Worm (Caenorhabditis elegans) whole organism, young adult: ENCODE measurements around the gene K08H10.10.

Experiments used
- B0019.2 ChIP-seq: fragments of 200-800 bp; sonication (Bioruptor generic); conservative IDR thresholded peaks from 2 replicates; pipeline ENCODE4 v1.3.6; 2022; ENCODE audit warnings: missing genetic modification reagents, missing genetic modification characterization, missing compliant biosample characterization
- B0035.1 ChIP-seq: sonication (generic microtip); optimal IDR thresholded peaks from 2 replicates; lab custom pipeline; 2016; ENCODE audit warnings: missing genetic modification characterization, mild to moderate bottlenecking, missing compliant biosample characterization, missing genotype, missing genetic modification reagents
- B0336.3 ChIP-seq: fragments of 200-800 bp; sonication (Bioruptor generic); IDR thresholded peaks from 2 replicates; pipeline ENCODE4 v1.3.6; 2022; ENCODE audit warnings: missing genetic modification characterization, missing compliant biosample characterization
- C06A6.2 ChIP-seq: fragments of 200-800 bp; sonication (Bioruptor generic); conservative IDR thresholded peaks from 2 replicates; pipeline ENCODE4 v1.3.6; 2022; ENCODE audit warnings: missing genetic modification characterization, missing compliant biosample characterization
- F22D6.2 ChIP-seq: sonication (generic microtip); optimal IDR thresholded peaks from 2 replicates; lab custom pipeline; 2016; ENCODE audit warnings: mild to moderate bottlenecking, missing genetic modification characterization, missing compliant biosample characterization
- F33H1.4 ChIP-seq: fragments of 200-800 bp; sonication (Bioruptor generic); IDR thresholded peaks from 2 replicates; pipeline ENCODE4 v1.3.6; 2022; ENCODE audit warnings: missing genetic modification reagents, missing genetic modification characterization, missing compliant biosample characterization
- F55B11.4 ChIP-seq: sonication (generic microtip); optimal IDR thresholded peaks from 2 replicates; lab custom pipeline; 2016; ENCODE audit warnings: missing compliant biosample characterization, missing genetic modification characterization, borderline replicate concordance; ENCODE audit not compliant: insufficient read depth
- F57A8.1 ChIP-seq: fragments of 200-800 bp; sonication (Bioruptor generic); optimal IDR thresholded peaks from 2 replicates; lab custom pipeline; 2018; ENCODE audit warnings: mild to moderate bottlenecking, missing genetic modification characterization, moderate library complexity, missing compliant biosample characterization
- F57C9.4 ChIP-seq: sonication (generic microtip); optimal IDR thresholded peaks from 2 replicates; lab custom pipeline; 2017; ENCODE audit warnings: mild to moderate bottlenecking, missing genetic modification characterization, missing compliant biosample characterization
- K11D2.4 ChIP-seq: fragments of 200-800 bp; sonication (Bioruptor generic); IDR thresholded peaks from 2 replicates; pipeline ENCODE4 v1.3.6; 2022; ENCODE audit warnings: missing genetic modification reagents, missing genetic modification characterization, missing compliant biosample characterization
- K12H6.12 ChIP-seq: fragments of 200-800 bp; sonication (Bioruptor generic); optimal IDR thresholded peaks from 2 replicates; lab custom pipeline; 2018; ENCODE audit warnings: mild to moderate bottlenecking, missing genetic modification characterization, missing compliant biosample characterization
- T07F8.4 ChIP-seq: sonication (generic microtip); optimal IDR thresholded peaks from 2 replicates; lab custom pipeline; 2016; ENCODE audit warnings: mild to moderate bottlenecking, missing genetic modification characterization, moderate library complexity, missing compliant biosample characterization
- T26A5.8 ChIP-seq: sonication (generic microtip); optimal IDR thresholded peaks from 2 replicates; lab custom pipeline; 2016; ENCODE audit warnings: missing genetic modification characterization, missing compliant biosample characterization
- Y53G8AR.9 ChIP-seq: fragments of 200-800 bp; sonication (Bioruptor generic); conservative IDR thresholded peaks from 2 replicates; pipeline ENCODE4 v1.3.6; 2022; ENCODE audit warnings: missing genetic modification reagents, missing genetic modification characterization, missing compliant biosample characterization
- Y79H2A.3 ChIP-seq: fragments of 200-800 bp; sonication (Bioruptor generic); conservative IDR thresholded peaks from 2 replicates; pipeline ENCODE4 v1.3.6; 2022; ENCODE audit warnings: missing genetic modification reagents, missing genetic modification characterization, missing compliant biosample characterization
- Y95B8A.8 ChIP-seq: fragments of 200-800 bp; sonication (Bioruptor generic); IDR thresholded peaks from 2 replicates; pipeline ENCODE4 v1.3.6; 2022; ENCODE audit warnings: missing genetic modification reagents, missing genetic modification characterization, missing compliant biosample characterization
- ZK185.1 ChIP-seq: sonication (generic microtip); optimal IDR thresholded peaks from 2 replicates; lab custom pipeline; 2016; ENCODE audit warnings: mild to moderate bottlenecking, missing genetic modification characterization, missing compliant biosample characterization; ENCODE audit not compliant: poor library complexity, severe bottlenecking
- ama-1 ChIP-seq, 3 experiments: fragments of 150-350 bp in 1 of 3; sonication (generic microtip) in 2 of 3; optimal IDR thresholded peaks; 2 replicates each; lab custom pipeline; 2014 to 2018; ENCODE audit warnings: missing biosample characterization in 2 of 3, missing genetic modification characterization in 2 of 3, missing genetic modification reagents in 2 of 3
- aptf-2 ChIP-seq: fragments of 200-800 bp; sonication (Bioruptor generic); conservative IDR thresholded peaks from 2 replicates; pipeline ENCODE4 v1.3.6; 2022; ENCODE audit warnings: missing genetic modification reagents, missing genetic modification characterization, missing compliant biosample characterization
- aptf-3 ChIP-seq: fragments of 200-800 bp; sonication (Bioruptor generic); IDR thresholded peaks from 2 replicates; pipeline ENCODE4 v1.3.6; 2022; ENCODE audit warnings: missing genetic modification characterization, missing compliant biosample characterization
- attf-5 ChIP-seq: fragments of 200-800 bp; sonication (Bioruptor generic); optimal IDR thresholded peaks from 2 replicates; lab custom pipeline; 2018; ENCODE audit warnings: mild to moderate bottlenecking, missing genetic modification characterization, missing compliant biosample characterization
- ccch-3 ChIP-seq: fragments of 200-800 bp; sonication (Bioruptor generic); optimal IDR thresholded peaks from 2 replicates; lab custom pipeline; 2018; ENCODE audit warnings: mild to moderate bottlenecking, missing genetic modification characterization, missing compliant biosample characterization
- cebp-1 ChIP-seq, 2 experiments: fragments of 200-800 bp in 1 of 2; sonication (Bioruptor generic) in 1 of 2; sonication (generic microtip) in 1 of 2; IDR thresholded peaks in 1 of 2; optimal IDR thresholded peaks in 1 of 2; 2 replicates each; pipeline versions ENCODE4 v1.3.6 to Lab custom; 2017 to 2022; ENCODE audit warnings: missing compliant biosample characterization in 2 of 2, missing genetic modification characterization in 2 of 2, mild to moderate bottlenecking in 1 of 2, missing genetic modification reagents in 1 of 2, moderate library complexity in 1 of 2
- chd-7 ChIP-seq: sonication (generic microtip); optimal IDR thresholded peaks from 2 replicates; lab custom pipeline; 2016; ENCODE audit warnings: mild to moderate bottlenecking, missing genetic modification characterization, moderate library complexity, missing compliant biosample characterization
- dpff-1 ChIP-seq: sonication (generic microtip); optimal IDR thresholded peaks from 2 replicates; lab custom pipeline; 2017; ENCODE audit warnings: mild to moderate bottlenecking, missing genetic modification characterization, missing compliant biosample characterization
- egl-18 ChIP-seq: fragments of 200-800 bp; sonication (Bioruptor generic); IDR thresholded peaks from 2 replicates; pipeline ENCODE4 v1.3.6; 2022; ENCODE audit warnings: missing genetic modification reagents, missing genetic modification characterization, missing compliant biosample characterization
- hlh-12 ChIP-seq: sonication (generic microtip); optimal IDR thresholded peaks from 2 replicates; lab custom pipeline; 2016; ENCODE audit warnings: missing genetic modification characterization, missing compliant biosample characterization
- hmg-1.2 ChIP-seq: fragments of 200-800 bp; sonication (Bioruptor generic); IDR thresholded peaks from 2 replicates; pipeline ENCODE4 v1.3.6; 2022; ENCODE audit warnings: missing genetic modification reagents, missing genetic modification characterization, missing compliant biosample characterization
- let-607 ChIP-seq, 2 experiments: fragments of 200-800 bp in 1 of 2; sonication (Bioruptor generic) in 1 of 2; sonication (generic microtip) in 1 of 2; optimal IDR thresholded peaks; 2 replicates each; lab custom pipeline; 2016 to 2018; ENCODE audit warnings: mild to moderate bottlenecking in 2 of 2, missing compliant biosample characterization in 2 of 2, missing genetic modification characterization in 2 of 2, moderate library complexity in 2 of 2, missing genotype in 1 of 2
- lin-40 ChIP-seq: sonication (generic microtip); optimal IDR thresholded peaks from 2 replicates; lab custom pipeline; 2016; ENCODE audit warnings: missing genetic modification characterization, mild to moderate bottlenecking, missing compliant biosample characterization, missing genotype, missing genetic modification reagents
- lin-54 ChIP-seq: fragments of 200-800 bp; sonication (Bioruptor generic); optimal IDR thresholded peaks from 2 replicates; lab custom pipeline; 2018; ENCODE audit warnings: mild to moderate bottlenecking, missing genetic modification characterization, missing compliant biosample characterization
- lsl-1 ChIP-seq: fragments of 200-800 bp; sonication (Bioruptor generic); optimal IDR thresholded peaks from 2 replicates; lab custom pipeline; 2018; ENCODE audit warnings: mild to moderate bottlenecking, missing genetic modification characterization, moderate library complexity, missing compliant biosample characterization
- lsy-27 ChIP-seq: sonication (generic microtip); optimal IDR thresholded peaks from 2 replicates; lab custom pipeline; 2017; ENCODE audit warnings: missing genetic modification characterization, mild to moderate bottlenecking, missing compliant biosample characterization, antibody characterized with exemption, missing genotype, borderline replicate concordance; ENCODE audit not compliant: insufficient read depth
- madf-3 ChIP-seq: fragments of 200-800 bp; sonication (Bioruptor generic); IDR thresholded peaks from 2 replicates; pipeline ENCODE4 v1.3.6; 2022; ENCODE audit warnings: missing genetic modification reagents, missing genetic modification characterization, missing compliant biosample characterization
- madf-6 ChIP-seq: fragments of 200-800 bp; sonication (Bioruptor generic); IDR thresholded peaks from 2 replicates; pipeline ENCODE4 v1.3.6; 2022; ENCODE audit warnings: missing genetic modification reagents, missing genetic modification characterization, missing compliant biosample characterization
- mxl-1 ChIP-seq: sonication (generic microtip); optimal IDR thresholded peaks from 2 replicates; lab custom pipeline; 2016; ENCODE audit warnings: missing genetic modification characterization, missing compliant biosample characterization
- nhr-90 ChIP-seq: sonication (generic microtip); optimal IDR thresholded peaks from 2 replicates; lab custom pipeline; 2016; ENCODE audit warnings: missing genotype, mild to moderate bottlenecking, missing genetic modification characterization, missing compliant biosample characterization
- pbrm-1 ChIP-seq: fragments of 200-800 bp; sonication (Bioruptor generic); IDR thresholded peaks from 2 replicates; pipeline ENCODE4 v1.3.6; 2022; ENCODE audit warnings: missing genetic modification reagents, missing genetic modification characterization, missing compliant biosample characterization
- rcor-1 ChIP-seq: fragments of 200-800 bp; sonication (Bioruptor generic); IDR thresholded peaks from 2 replicates; pipeline ENCODE4 v1.3.6; 2022; ENCODE audit warnings: missing genetic modification reagents, missing genetic modification characterization, missing compliant biosample characterization
- snpc-4 ChIP-seq, 5 experiments: fragments of 150-350 bp in 1 of 5; sonication (generic microtip) in 4 of 5; optimal IDR thresholded peaks; 2 replicates each; lab custom pipeline; 2014 to 2018; ENCODE audit warnings: missing genetic modification characterization in 5 of 5, missing biosample characterization in 3 of 5, antibody characterized with exemption in 2 of 5, mild to moderate bottlenecking in 2 of 5, missing compliant biosample characterization in 2 of 5, missing genotype in 2 of 5, moderate library complexity in 2 of 5, missing genetic modification reagents in 1 of 5
- tlf-1 ChIP-seq: fragments of 200-800 bp; sonication (Bioruptor generic); optimal IDR thresholded peaks from 2 replicates; lab custom pipeline; 2018; ENCODE audit warnings: mild to moderate bottlenecking, missing genetic modification characterization, missing compliant biosample characterization
- unc-62 ChIP-seq: fragments of 150-350 bp; optimal IDR thresholded peaks from 2 replicates; lab custom pipeline; 2014; ENCODE audit warnings: missing biosample characterization, missing genetic modification reagents, missing genetic modification characterization
- xnd-1 ChIP-seq: sonication (generic microtip); optimal IDR thresholded peaks from 2 replicates; lab custom pipeline; 2016; ENCODE audit warnings: missing genotype, missing genetic modification reagents, missing genetic modification characterization, missing compliant biosample characterization
- zfh-2 ChIP-seq: fragments of 200-800 bp; sonication (Bioruptor generic); conservative IDR thresholded peaks from 2 replicates; pipeline ENCODE4 v1.3.6; 2022; ENCODE audit warnings: missing genetic modification reagents, missing genetic modification characterization, missing compliant biosample characterization
- zim-3 ChIP-seq: sonication (generic microtip); optimal IDR thresholded peaks from 2 replicates; lab custom pipeline; 2017; ENCODE audit warnings: mild to moderate bottlenecking, missing genetic modification characterization, moderate library complexity, missing compliant biosample characterization

Gene K08H10.10

ce11 chrV:10019083-10019624 lies 18.3 kb downstream of the K08H10.10 start (continued):
- no peak for TF ChIP-seq K12H6.12 (tag; lab: Kevin White, UChicago)
- TF ChIP-seq ccch-3 = no peak
- no peak for TF ChIP-seq F55B11.4 (tag; lab: Kevin White, UChicago)
- TF ChIP-seq B0336.3 (GFP tag; lab: Robert Waterston, UW) = peak; percentile 41; the same call in 1 of the 2 replicates
- TF ChIP-seq snpc-4 (GFP tag; optimal IDR thresholded peaks at IDR 0.05; lab: Kevin White, UChicago) = no peak
- no peak for TF ChIP-seq snpc-4 (tag; optimal IDR thresholded peaks at IDR 0.05; lab: Kevin White, UChicago)
- TF ChIP-seq lin-54 (GFP tag; lab: Kevin White, UChicago) = no peak
- TF ChIP-seq egl-18 (GFP tag; lab: Robert Waterston, UW) = no peak
- TF ChIP-seq lsy-27 (tag; lab: Kevin White, UChicago) = no peak
- peak; percentile 86 for TF ChIP-seq Y79H2A.3
- no peak for TF ChIP-seq K11D2.4 (GFP tag; lab: Robert Waterston, UW)
- no peak for TF ChIP-seq cebp-1 (GFP tag; IDR thresholded peaks at IDR 0.05; lab: Robert Waterston, UW)
- peak; percentile 60 for TF ChIP-seq cebp-1 (tag; optimal IDR thresholded peaks at IDR 0.05; lab: Kevin White, UChicago)
- 0 out of 2 replicates have a peak, but pooled peaks have one; percentile 4 for TF ChIP-seq madf-3 (GFP tag; lab: Robert Waterston, UW)
- TF ChIP-seq lin-40 (tag; lab: Kevin White, UChicago) = no peak
- no peak for TF ChIP-seq let-607 (tag; optimal IDR thresholded peaks at IDR 0.05; lab: Kevin White, UChicago)
- peak; percentile 43; the same call in 1 of the 2 replicates for TF ChIP-seq aptf-2 (GFP tag; lab: Robert Waterston, UW)
- TF ChIP-seq F57A8.1 (GFP tag; lab: Kevin White, UChicago) = no peak
- TF ChIP-seq C06A6.2 = no peak
- TF ChIP-seq attf-5 = peak; percentile 1
- TF ChIP-seq B0035.1 = no peak
- peak; percentile 15; the same call in 1 of the 2 replicates for TF ChIP-seq madf-6 (GFP tag; lab: Robert Waterston, UW)

ce11 chrV:10019934-10020333 lies 19.1 kb downstream of the K08H10.10 start:
- TF ChIP-seq Y95B8A.8 (GFP tag; lab: Robert Waterston, UW) (no peak), tlf-1 (GFP tag; lab: Kevin White, UChicago) (no peak), mxl-1 (no peak), hlh-12 (no peak), F22D6.2 (no peak), K11D2.4 (GFP tag; lab: Robert Waterston, UW) (no peak), ama-1 (optimal IDR thresholded peaks at IDR 0.05; lab: Kevin White, UChicago) (no peak), ama-1 (GFP tag; optimal IDR thresholded peaks at IDR 0.05; lab: Kevin White, UChicago) (peak in 1 of 2 experiments; percentile 64), aptf-3 (peak; percentile 23; the same call in 1 of the 2 replicates), lsl-1 (GFP tag; lab: Kevin White, UChicago) (no peak), cebp-1 (GFP tag; IDR thresholded peaks at IDR 0.05; lab: Robert Waterston, UW) (0 out of 2 replicates have a peak, but pooled peaks have one; percentile 17), cebp-1 (tag; optimal IDR thresholded peaks at IDR 0.05; lab: Kevin White, UChicago) (peak; percentile 42), unc-62 (GFP tag; lab: Kevin White, UChicago) (no peak), dpff-1 (tag; lab: Kevin White, UChicago) (no peak), zim-3 (tag; lab: Kevin White, UChicago) (no peak), zfh-2 (GFP tag; lab: Robert Waterston, UW) (no peak), chd-7 (peak; percentile 10), B0019.2 (no peak), ZK185.1 (tag; lab: Kevin White, UChicago) (no peak), xnd-1 (tag; lab: Kevin White, UChicago) (no peak), F33H1.4 (GFP tag; lab: Robert Waterston, UW) (no peak), hmg-1.2 (peak; percentile 50; the same call in 1 of the 2 replicates), F57C9.4 (tag; lab: Kevin White, UChicago) (no peak), T26A5.8 (tag; lab: Kevin White, UChicago) (no peak), rcor-1 (GFP tag; lab: Robert Waterston, UW) (no peak), nhr-90 (tag; lab: Kevin White, UChicago) (no peak), pbrm-1 (peak; percentile 44; the same call in 1 of the 2 replicates), T07F8.4 (no peak), Y53G8AR.9 (GFP tag; lab: Robert Waterston, UW) (no peak; the same call in 1 of the 2 replicates)
